Worm (Caenorhabditis elegans): ENCODE data around the gene let-92.
A peak's percentile ranks its signal among the peaks of the same experiment; 100 is the strongest.

Gene let-92

DNA sequence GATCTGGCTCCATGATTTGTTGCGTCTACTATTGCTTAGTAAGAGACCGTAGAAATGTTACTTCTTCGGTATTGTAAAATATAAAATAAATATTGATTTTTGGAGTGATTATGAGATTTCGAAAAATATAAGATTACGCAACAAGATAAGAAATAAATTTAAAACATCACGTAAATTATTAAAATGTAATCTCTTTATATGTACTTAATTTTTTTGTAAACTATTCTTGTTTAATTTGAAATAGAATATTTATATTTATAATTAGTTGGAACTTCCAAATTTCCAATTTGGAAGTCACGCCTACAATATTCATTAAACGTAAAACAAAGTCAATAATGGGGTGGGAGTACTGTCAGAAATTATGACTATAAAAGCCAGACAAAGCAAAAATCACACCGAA lies 24.8 kb upstream of the let-92 start, which contains the start of gene M117.4:
Gene M117.4 (minus strand): TSS at position 101 of the 400 bp plus-strand sequence.
- no peak for TF ChIP-seq mel-28 (tag; optimal IDR thresholded peaks at IDR 0.05; ENCODE audit: borderline replicate concordance)

DNA sequence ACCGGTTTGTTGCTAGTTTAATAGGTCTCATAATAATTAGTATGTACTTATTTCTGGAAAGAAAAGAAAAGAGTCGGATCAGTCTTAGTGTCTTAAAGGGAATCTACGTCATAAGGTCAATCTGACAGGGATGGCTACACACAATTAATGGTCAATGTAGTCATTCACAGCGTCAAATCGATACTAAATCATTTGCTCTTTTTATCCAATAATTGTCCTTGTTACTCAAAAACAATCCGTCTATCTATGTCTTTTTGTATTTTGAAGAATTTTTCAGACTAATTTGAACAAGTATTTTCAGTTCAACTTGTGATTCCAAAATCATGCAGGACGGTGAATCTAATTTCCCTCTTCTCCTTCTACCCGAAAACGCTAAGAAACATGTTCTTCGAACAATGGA lies 19.6 kb upstream of the let-92 start, which contains the start of gene fbxb-3:
Gene fbxb-3 (plus strand): TSS at position 301 of the 400 bp plus-strand sequence.
- TF ChIP-seq C17E4.6 (GFP tag; IDR thresholded peaks at IDR 0.05) (no peak), nhr-179 (tag; optimal IDR thresholded peaks at IDR 0.05) (no peak), mes-4 (tag; optimal IDR thresholded peaks at IDR 0.05) (no peak)

DNA sequence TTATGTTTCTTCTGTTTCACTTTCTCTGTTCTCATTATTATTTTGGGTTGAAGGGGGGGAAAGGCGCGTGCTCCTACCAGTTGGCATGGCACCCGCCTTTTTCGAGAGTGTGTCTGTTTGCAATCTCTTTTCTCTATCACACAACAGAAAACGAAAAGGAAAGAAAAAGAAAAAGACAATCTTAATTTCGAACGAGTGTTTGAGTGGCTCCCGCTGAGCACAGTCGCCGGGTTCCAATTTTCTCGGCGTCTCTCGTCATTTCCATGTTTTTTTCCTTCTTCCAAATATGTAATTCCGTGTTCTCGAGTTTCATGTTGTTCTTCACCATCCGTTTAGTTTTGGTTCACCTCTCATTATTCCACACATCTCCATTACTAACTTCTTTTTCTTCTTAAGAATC lies 16.1 kb upstream of the let-92 start, which contains the start of gene F38H4.3:
Gene F38H4.3 (plus strand): TSS at position 301 of the 400 bp plus-strand sequence.
- TF ChIP-seq rcor-1 (GFP tag; IDR thresholded peaks at IDR 0.05) (no peak), ceh-58 (GFP tag; IDR thresholded peaks at IDR 0.05) (no peak), unc-62 (GFP tag; optimal IDR thresholded peaks at IDR 0.05) (no peak), ets-4 (GFP tag; optimal IDR thresholded peaks at IDR 0.05) (no peak), nhr-90 (tag; optimal IDR thresholded peaks at IDR 0.05) (no peak), bed-1 (GFP tag; IDR thresholded peaks at IDR 0.05) (no peak)

DNA sequence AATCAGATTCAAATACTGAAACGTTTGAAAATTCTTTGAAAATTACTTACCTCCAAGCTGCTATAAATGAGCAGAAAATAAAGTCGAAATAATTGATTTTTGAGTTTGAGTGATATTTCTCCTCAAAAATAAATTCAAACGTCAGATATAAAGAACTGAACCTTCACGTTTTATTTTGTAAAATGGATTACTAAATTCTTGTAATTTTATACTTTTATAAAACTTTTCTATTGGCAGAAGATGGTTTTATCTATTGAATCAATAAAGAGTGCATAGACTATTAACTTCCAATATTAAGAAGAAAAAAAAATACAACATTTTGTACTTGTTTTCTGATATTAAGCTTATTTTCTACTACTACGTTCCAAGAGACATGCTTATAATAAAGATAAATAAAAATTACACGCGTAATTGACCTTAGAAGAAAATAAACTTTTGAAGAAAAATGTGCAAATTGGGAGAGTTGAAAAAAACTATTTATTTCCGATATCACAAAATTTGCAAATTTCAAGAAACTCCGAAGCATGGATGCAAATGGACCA lies 10.4 kb upstream of the let-92 start, which contains the start of the genes F38H4.6 and F38H4.4:
Gene F38H4.6 (minus strand): TSS at position 101 of the 542 bp plus-strand sequence.
Gene F38H4.4 (plus strand): TSS at position 492 of the 542 bp plus-strand sequence.
- TF ChIP-seq hmg-1.2 (GFP tag; IDR thresholded peaks at IDR 0.05), result no peak

DNA sequence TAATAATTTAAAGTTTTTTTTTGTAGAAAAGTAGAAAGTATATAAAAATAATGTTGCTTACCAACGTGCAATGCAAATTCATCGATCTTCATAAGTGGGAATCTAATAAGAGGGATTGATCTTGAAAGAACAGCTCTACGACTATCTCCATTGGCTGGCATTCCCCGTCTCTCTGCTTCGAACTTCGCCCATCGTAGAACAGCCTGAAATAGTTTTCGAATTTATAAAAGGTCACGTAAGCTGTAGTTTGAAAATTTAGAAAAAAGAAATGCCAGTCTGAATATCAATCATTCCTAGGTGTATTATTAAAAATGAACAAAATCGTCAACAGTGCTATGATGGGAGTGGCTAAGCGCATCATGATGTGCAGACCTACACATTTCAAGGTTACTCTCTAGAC lies 6.4 kb upstream of the let-92 start, which contains the start of gene F38H4.5:
Gene F38H4.5 (plus strand): TSS at position 301 of the 400 bp plus-strand sequence.
- TF ChIP-seq lsy-27 (tag; optimal IDR thresholded peaks at IDR 0.05; ENCODE audit: borderline replicate concordance, insufficient read depth), result no peak
- no peak for TF ChIP-seq Y56A3A.18 (GFP tag; IDR thresholded peaks at IDR 0.05)

DNA sequence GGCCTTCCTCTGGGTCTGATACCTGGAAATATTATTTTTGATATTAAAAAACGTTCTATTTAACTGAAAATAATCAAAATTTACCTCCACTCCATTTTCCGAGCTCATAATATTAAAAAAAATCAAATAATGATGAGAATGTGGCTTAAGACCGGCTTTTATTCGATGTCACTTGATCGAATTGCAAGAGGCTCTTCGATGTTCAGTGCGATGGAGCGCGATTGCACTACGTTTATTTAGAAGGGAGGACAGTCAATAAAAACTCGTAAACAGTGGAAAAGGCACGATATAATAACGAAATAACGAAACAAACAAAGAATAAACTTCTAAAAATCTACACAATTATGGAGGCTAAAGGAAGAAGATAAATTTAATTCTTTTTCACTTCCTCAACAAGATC lies 3.5 kb upstream of the let-92 start, which contains the start of gene tag-30:
Gene tag-30 (minus strand): TSS at position 383 of the 400 bp plus-strand sequence.
- no peak for TF ChIP-seq Y79H2A.3 (GFP tag; conservative IDR thresholded peaks at IDR 0.05)
- TF ChIP-seq F22D6.2 (tag; optimal IDR thresholded peaks at IDR 0.05), result no peak
- no peak for TF ChIP-seq egl-18 (GFP tag; IDR thresholded peaks at IDR 0.05)
- TF ChIP-seq egrh-3 (GFP tag; IDR thresholded peaks at IDR 0.05), result no peak
- no peak for TF ChIP-seq aptf-3 (GFP tag; IDR thresholded peaks at IDR 0.05)
- no peak for TF ChIP-seq egl-44 (GFP tag; IDR thresholded peaks at IDR 0.05)
- TF ChIP-seq zfh-2 (GFP tag; conservative IDR thresholded peaks at IDR 0.05), result no peak
- TF ChIP-seq aptf-2 (GFP tag; conservative IDR thresholded peaks at IDR 0.05), result no peak
- TF ChIP-seq attf-3 (GFP tag; conservative IDR thresholded peaks at IDR 0.05), result no peak
- no peak for TF ChIP-seq madf-6 (GFP tag; IDR thresholded peaks at IDR 0.05)
- TF ChIP-seq nhr-120 (GFP tag; IDR thresholded peaks at IDR 0.05), result no peak
- TF ChIP-seq zim-3 (tag; optimal IDR thresholded peaks at IDR 0.05), result no peak
- TF ChIP-seq madf-3 (GFP tag; IDR thresholded peaks at IDR 0.05), result no peak
- no peak for TF ChIP-seq ama-1 (optimal IDR thresholded peaks at IDR 0.05)
- TF ChIP-seq ama-1 (GFP tag; optimal IDR thresholded peaks at IDR 0.05), result peak in 1 of 2 experiments; percentile 58
- no peak for TF ChIP-seq snpc-4 (GFP tag; optimal IDR thresholded peaks at IDR 0.05)
- peak in 2 of 4 experiments; percentile 8 to 25 for TF ChIP-seq snpc-4 (tag; optimal IDR thresholded peaks at IDR 0.05)
- TF ChIP-seq B0035.1 (tag; optimal IDR thresholded peaks at IDR 0.05), result no peak
- TF ChIP-seq ztf-26 (tag; optimal IDR thresholded peaks at IDR 0.05), result no peak
- no peak for TF ChIP-seq fkh-3 (tag; optimal IDR thresholded peaks at IDR 0.05)
- TF ChIP-seq let-607 (tag; optimal IDR thresholded peaks at IDR 0.05), result peak in 1 of 2 experiments; percentile 16
- no peak for TF ChIP-seq rpc-1 (optimal IDR thresholded peaks at IDR 0.05)
- no peak for TF ChIP-seq rpc-1 (tag; optimal IDR thresholded peaks at IDR 0.05)
- no peak for TF ChIP-seq hsf-1 (GFP tag; IDR thresholded peaks at IDR 0.05)
- no peak for TF ChIP-seq xnd-1 (tag; optimal IDR thresholded peaks at IDR 0.05)
- no peak for TF ChIP-seq lir-1 (GFP tag; conservative IDR thresholded peaks at IDR 0.05)
- peak; percentile 1 for TF ChIP-seq lsl-1 (GFP tag; optimal IDR thresholded peaks at IDR 0.05)
- no peak for TF ChIP-seq efl-1 (GFP tag; optimal IDR thresholded peaks at IDR 0.05)

Data from whole organism, young adult.